Fruit fly (Drosophila melanogaster): Measurements from ENCODE around the gene CG9902.

Gene CG9902

dm6 chrX:16585569-16585968 is 38.2 kb upstream of the CG9902 start (continued):
- TF ChIP-seq CG2120 (GFP tag; optimal IDR thresholded peaks at IDR 0.05) = peak; percentile 43
- TF ChIP-seq CG6272 (GFP tag; IDR thresholded peaks at IDR 0.05) = no peak
- TF ChIP-seq CG1024 (GFP tag; IDR thresholded peaks at IDR 0.05) = no peak
- no peak for TF ChIP-seq CG10979 (tag; optimal IDR thresholded peaks at IDR 0.05)
- TF ChIP-seq ara (GFP tag; IDR thresholded peaks at IDR 0.05) = no peak
- no peak for TF ChIP-seq sim (GFP tag; IDR thresholded peaks at IDR 0.05)
- TF ChIP-seq CG1603 (tag; optimal IDR thresholded peaks at IDR 0.05) = no peak
- no peak for TF ChIP-seq Gsc (GFP tag; IDR thresholded peaks at IDR 0.05)
- TF ChIP-seq CG6683 (GFP tag; optimal IDR thresholded peaks at IDR 0.05) = no peak
- TF ChIP-seq fd64A (GFP tag; optimal IDR thresholded peaks at IDR 0.05) = no peak
- TF ChIP-seq CG11398 (GFP tag; optimal IDR thresholded peaks at IDR 0.05) = no peak
- TF ChIP-seq CG12071 (GFP tag; optimal IDR thresholded peaks at IDR 0.05) = no peak
- TF ChIP-seq al (GFP tag; IDR thresholded peaks at IDR 0.05) = no peak
- peak; percentile 61 for TF ChIP-seq sens (GFP tag)
- TF ChIP-seq Hand (GFP tag; optimal IDR thresholded peaks at IDR 0.05) = peak; percentile 36
- TF ChIP-seq Meics (GFP tag; optimal IDR thresholded peaks at IDR 0.05) = peak; percentile 45
- no peak for TF ChIP-seq bigmax (GFP tag; optimal IDR thresholded peaks at IDR 0.05)
- no peak for TF ChIP-seq CG16863 (GFP tag; optimal IDR thresholded peaks at IDR 0.05)
- TF ChIP-seq tll (GFP tag; optimal IDR thresholded peaks at IDR 0.05) = no peak
- no peak for TF ChIP-seq CG9797 (GFP tag; optimal IDR thresholded peaks at IDR 0.05)
- no peak for TF ChIP-seq ab (GFP tag; optimal IDR thresholded peaks at IDR 0.05)
- no peak for TF ChIP-seq CG15479 (GFP tag; optimal IDR thresholded peaks at IDR 0.05)
- TF ChIP-seq CG6254 (GFP tag; optimal IDR thresholded peaks at IDR 0.05) = no peak
- TF ChIP-seq jing (GFP tag; optimal IDR thresholded peaks at IDR 0.05) = no peak
- no peak for TF ChIP-seq dimm (GFP tag; IDR thresholded peaks at IDR 0.05)
- no peak for TF ChIP-seq BEAF-32 (GFP tag; optimal IDR thresholded peaks at IDR 0.05)
- no peak for TF ChIP-seq Lpt (GFP tag; optimal IDR thresholded peaks at IDR 0.05)
- peak; percentile 23 for TF ChIP-seq CG6813 (GFP tag; optimal IDR thresholded peaks at IDR 0.05)
- no peak for TF ChIP-seq NFAT (GFP tag; IDR thresholded peaks at IDR 0.05)
- TF ChIP-seq CG14667 (GFP tag; IDR thresholded peaks at IDR 0.05) = no peak
- TF ChIP-seq ftz-f1 (GFP tag; optimal IDR thresholded peaks at IDR 0.05) = no peak
- no peak for TF ChIP-seq Dref (GFP tag; IDR thresholded peaks at IDR 0.05)
- TF ChIP-seq nau (GFP tag; optimal IDR thresholded peaks at IDR 0.05) = no peak
- TF ChIP-seq Optix (GFP tag; IDR thresholded peaks at IDR 0.05) = no peak
- TF ChIP-seq sens-2 (GFP tag; IDR thresholded peaks at IDR 0.05) = no peak
- TF ChIP-seq phol (tag; optimal IDR thresholded peaks at IDR 0.05) = no peak
- no peak for TF ChIP-seq CG12391 (tag; optimal IDR thresholded peaks at IDR 0.05)
- TF ChIP-seq wor (GFP tag; IDR thresholded peaks at IDR 0.05) = no peak
- no peak for TF ChIP-seq luna (GFP tag; optimal IDR thresholded peaks at IDR 0.05)
- peak; percentile 36; the same call in 1 of the 2 replicates for TF ChIP-seq CG9932 (GFP tag; IDR thresholded peaks at IDR 0.05)
- no peak for TF ChIP-seq CG8290 (GFP tag; optimal IDR thresholded peaks at IDR 0.05)
- TF ChIP-seq CG8290 (tag; optimal IDR thresholded peaks at IDR 0.05) = no peak
- no peak for TF ChIP-seq Lim3 (GFP tag; IDR thresholded peaks at IDR 0.05)
- TF ChIP-seq BtbVII (GFP tag; optimal IDR thresholded peaks at IDR 0.05) = peak; percentile 1
- no peak for TF ChIP-seq CG10565 (GFP tag; optimal IDR thresholded peaks at IDR 0.05)
- TF ChIP-seq Fer1 (GFP tag; optimal IDR thresholded peaks at IDR 0.05) = peak; percentile 51
- peak; percentile 5 for TF ChIP-seq CG2712 (tag; optimal IDR thresholded peaks at IDR 0.05)
- peak; percentile 49 for TF ChIP-seq Hmr (GFP tag; optimal IDR thresholded peaks at IDR 0.05)
- TF ChIP-seq ato (GFP tag; IDR thresholded peaks at IDR 0.05; ENCODE audit: partially characterized antibody) = no peak
- TF ChIP-seq sob (GFP tag; IDR thresholded peaks at IDR 0.05) = no peak
- TF ChIP-seq slp2 (GFP tag; optimal IDR thresholded peaks at IDR 0.05) = no peak
- TF ChIP-seq CG11723 (GFP tag; optimal IDR thresholded peaks at IDR 0.05) = no peak
